Worm (Caenorhabditis elegans) whole organism, midembryonic: ENCODE results near the gene T13F3.4.

ENCODE experiments used
- cog-1 ChIP-seq: sonication (generic microtip); optimal IDR thresholded peaks from 2 replicates; lab custom pipeline; 2016; ENCODE audit warnings: missing genetic modification characterization, missing compliant biosample characterization
- flt-1 ChIP-seq: fragments of 200-800 bp; sonication (Bioruptor generic); IDR thresholded peaks from 2 replicates; pipeline ENCODE4 v1.3.6; 2022; ENCODE audit warnings: missing genetic modification characterization, missing compliant biosample characterization
- klf-2 ChIP-seq: fragments of 200-800 bp; sonication (Bioruptor generic); conservative IDR thresholded peaks from 2 replicates; pipeline ENCODE4 v1.3.6; 2022; ENCODE audit warnings: missing genetic modification reagents, missing genetic modification characterization, missing compliant biosample characterization

ce11 chrV:16218972-16219757 lies 47.2 kb downstream of the T13F3.4 start, which contains the start of gene glc-1:
- TF ChIP-seq cog-1 (tag; lab: Kevin White, UChicago) (no peak), flt-1 (no peak), klf-2 (no peak)
